Worm (Caenorhabditis elegans) whole organism, L4/young adult: ENCODE measurements around the gene srg-21.

Source experiments
- W03F9.2 ChIP-seq: fragments of 150-350 bp; optimal IDR thresholded peaks from 2 replicates; lab custom pipeline; 2014; ENCODE audit warnings: missing biosample characterization, missing genetic modification characterization
- dao-5 ChIP-seq: sonication (generic microtip); optimal IDR thresholded peaks from 2 replicates; lab custom pipeline; 2016; ENCODE audit warnings: missing genotype, missing genetic modification characterization, moderate library complexity, missing compliant biosample characterization

DNA sequence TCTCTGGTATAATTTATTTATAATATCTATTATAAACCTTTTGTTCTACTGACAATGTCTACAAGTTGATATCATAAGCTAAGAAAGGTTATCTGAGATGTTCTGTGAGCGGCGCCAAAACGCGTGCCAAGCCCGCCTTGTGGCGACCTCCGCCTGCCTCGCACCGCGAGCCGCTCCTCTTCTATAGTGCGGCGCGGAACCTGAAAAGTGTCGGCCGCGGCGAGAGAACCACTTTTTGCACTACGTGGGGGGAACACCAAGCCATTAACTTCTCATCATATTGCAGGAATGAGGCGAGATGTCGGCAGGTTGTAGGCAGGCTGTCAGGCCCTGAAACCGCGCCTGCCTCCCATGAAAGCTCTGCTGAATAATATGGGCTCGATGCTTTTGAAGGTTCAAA lies 22.1 kb upstream of the srg-21 start:
- TF ChIP-seq W03F9.2 (tag; lab: Kevin White, UChicago) (no peak), dao-5 (tag; lab: Kevin White, UChicago) (no peak)
